Fruit fly (Drosophila melanogaster) whole organism, embryonic: ENCODE measurements around the gene CG8097.

Experiments
- Adf1 ChIP-seq: fragments of 200-800 bp; sonication (Bioruptor generic); IDR thresholded peaks from 2 replicates; pipeline ENCODE4 v1.3.6; 2022; ENCODE audit warnings: missing biosample characterization, missing genetic modification characterization
- Bdp1 ChIP-seq: fragments of 200-800 bp; sonication (Bioruptor generic); optimal IDR thresholded peaks from 3 replicates; lab custom pipeline; 2016; ENCODE audit warnings: missing biosample characterization, missing genetic modification characterization
- CG1024 ChIP-seq: fragments of 200-800 bp; sonication (Bioruptor generic); IDR thresholded peaks from 2 replicates; pipeline ENCODE4 v1.3.6; 2022; ENCODE audit warnings: missing biosample characterization, missing genetic modification characterization
- CG10431 ChIP-seq: fragments of 200-800 bp; sonication (Bioruptor generic); optimal IDR thresholded peaks from 3 replicates; lab custom pipeline; 2018; ENCODE audit warnings: missing biosample characterization, mild to moderate bottlenecking, missing genetic modification characterization
- CG12299 ChIP-seq: fragments of 200-800 bp; sonication (Bioruptor generic); optimal IDR thresholded peaks from 2 replicates; lab custom pipeline; 2018; ENCODE audit warnings: missing biosample characterization, mild to moderate bottlenecking, missing genetic modification characterization
- CG14710 ChIP-seq: fragments of 200-800 bp; sonication (Bioruptor generic); optimal IDR thresholded peaks from 3 replicates; lab custom pipeline; 2019; ENCODE audit warnings: missing biosample characterization, mild to moderate bottlenecking, missing genetic modification characterization, moderate library complexity
- CG15696 ChIP-seq: fragments of 200-800 bp; sonication (Bioruptor generic); optimal IDR thresholded peaks from 2 replicates; lab custom pipeline; 2019; ENCODE audit warnings: missing biosample characterization, mild to moderate bottlenecking, missing genetic modification characterization, moderate library complexity
- CG17829 ChIP-seq: fragments of 200-800 bp; optimal IDR thresholded peaks from 2 replicates; lab custom pipeline; 2019; ENCODE audit warnings: missing biosample characterization, mild to moderate bottlenecking, missing genetic modification characterization, moderate library complexity
- CG18262 ChIP-seq: fragments of 200-800 bp; optimal IDR thresholded peaks from 3 replicates; lab custom pipeline; 2019; ENCODE audit warnings: missing biosample characterization, mild to moderate bottlenecking, missing genetic modification characterization, moderate library complexity
- CG18599 ChIP-seq: fragments of 200-800 bp; sonication (Bioruptor generic); optimal IDR thresholded peaks from 3 replicates; lab custom pipeline; 2017; ENCODE audit warnings: missing biosample characterization, missing genetic modification characterization, mild to moderate bottlenecking, moderate library complexity, missing genetic modification reagents
- CG18764 ChIP-seq: fragments of 200-800 bp; sonication (Bioruptor generic); optimal IDR thresholded peaks from 3 replicates; lab custom pipeline; 2016; ENCODE audit warnings: missing biosample characterization, missing genetic modification characterization
- CG2712 ChIP-seq: fragments of 200-800 bp; optimal IDR thresholded peaks from 3 replicates; lab custom pipeline; 2019; ENCODE audit warnings: missing biosample characterization, mild to moderate bottlenecking, missing genetic modification characterization, moderate library complexity
- CG3065 ChIP-seq: fragments of 200-800 bp; sonication (Bioruptor generic); optimal IDR thresholded peaks from 2 replicates; lab custom pipeline; 2016; ENCODE audit warnings: missing biosample characterization, missing genetic modification characterization
- CG31441 ChIP-seq: fragments of 200-800 bp; sonication (Bioruptor generic); IDR thresholded peaks from 2 replicates; pipeline ENCODE4 v1.3.6; 2022; ENCODE audit warnings: missing biosample characterization, missing genetic modification characterization
- CG34376 ChIP-seq: fragments of 200-800 bp; sonication (Bioruptor generic); optimal IDR thresholded peaks from 2 replicates; lab custom pipeline; 2018; ENCODE audit warnings: missing biosample characterization, mild to moderate bottlenecking, missing genetic modification characterization
- CG34422 ChIP-seq: fragments of 200-800 bp; sonication (Bioruptor generic); IDR thresholded peaks from 3 replicates; pipeline ENCODE4 v1.3.6; 2022; ENCODE audit warnings: missing biosample characterization, missing genetic modification characterization
- CG3847 ChIP-seq: fragments of 200-800 bp; sonication (Bioruptor generic); IDR thresholded peaks from 2 replicates; pipeline ENCODE4 v1.3.6; 2022; ENCODE audit warnings: missing biosample characterization, missing genetic modification characterization
- CG43689 ChIP-seq: fragments of 200-800 bp; sonication (Bioruptor generic); IDR thresholded peaks from 2 replicates; pipeline ENCODE4 v1.3.6; 2022; ENCODE audit warnings: missing biosample characterization, missing genetic modification characterization
- CG5245 ChIP-seq: fragments of 200-800 bp; sonication (Bioruptor generic); optimal IDR thresholded peaks from 3 replicates; lab custom pipeline; 2016; ENCODE audit warnings: missing biosample characterization, missing genetic modification characterization
- CG9215 ChIP-seq: fragments of 200-800 bp; sonication (Bioruptor generic); IDR thresholded peaks from 2 replicates; pipeline ENCODE4 v1.3.6; 2022; ENCODE audit warnings: missing biosample characterization, missing genetic modification characterization
- CG9727 ChIP-seq: fragments of 200-800 bp; sonication (Bioruptor generic); optimal IDR thresholded peaks from 3 replicates; lab custom pipeline; 2017; ENCODE audit warnings: missing biosample characterization, mild to moderate bottlenecking, missing genetic modification characterization
- CG9817 ChIP-seq: fragments of 200-800 bp; sonication (Bioruptor generic); optimal IDR thresholded peaks from 2 replicates; lab custom pipeline; 2018; ENCODE audit warnings: missing biosample characterization, mild to moderate bottlenecking, missing genetic modification characterization, moderate library complexity
- D19B ChIP-seq: fragments of 200-800 bp; sonication (Bioruptor generic); optimal IDR thresholded peaks from 2 replicates; lab custom pipeline; 2017; ENCODE audit warnings: missing biosample characterization, mild to moderate bottlenecking, missing genetic modification characterization
- Doc2 ChIP-seq: fragments of 200-800 bp; sonication (Bioruptor generic); IDR thresholded peaks from 2 replicates; pipeline ENCODE4 v1.3.6; 2022; ENCODE audit warnings: missing biosample characterization, missing genetic modification characterization
- Fer2 ChIP-seq: fragments of 200-800 bp; sonication (Bioruptor generic); optimal IDR thresholded peaks from 2 replicates; lab custom pipeline; 2018; ENCODE audit warnings: missing biosample characterization, mild to moderate bottlenecking, missing genetic modification characterization, moderate library complexity
- H2.0 ChIP-seq: fragments of 200-800 bp; sonication (Bioruptor generic); IDR thresholded peaks from 2 replicates; pipeline ENCODE4 v1.3.6; 2022; ENCODE audit warnings: missing biosample characterization, missing genetic modification characterization
- HLHmδ ChIP-seq: fragments of 200-800 bp; sonication (Bioruptor generic); optimal IDR thresholded peaks from 2 replicates; lab custom pipeline; 2018; ENCODE audit warnings: missing biosample characterization, mild to moderate bottlenecking, missing genetic modification characterization, moderate library complexity
- NFAT ChIP-seq: fragments of 200-800 bp; sonication (Bioruptor generic); IDR thresholded peaks from 2 replicates; pipeline ENCODE4 v1.3.6; 2022; ENCODE audit warnings: missing biosample characterization, missing genetic modification characterization
- Nf-YB ChIP-seq: fragments of 200-800 bp; sonication (Bioruptor generic); optimal IDR thresholded peaks from 3 replicates; lab custom pipeline; 2019; ENCODE audit warnings: missing biosample characterization, mild to moderate bottlenecking, missing genetic modification characterization, moderate library complexity
- Rfx ChIP-seq: fragments of 200-800 bp; sonication (Bioruptor generic); IDR thresholded peaks from 2 replicates; pipeline ENCODE4 v1.3.6; 2022; ENCODE audit warnings: missing biosample characterization, missing genetic modification characterization
- TFAM ChIP-seq: fragments of 200-800 bp; sonication (Bioruptor generic); optimal IDR thresholded peaks from 2 replicates; lab custom pipeline; 2017; ENCODE audit warnings: missing biosample characterization, missing genetic modification characterization, inconsistent platforms
- Trl ChIP-seq, 3 experiments: fragments of >200 bp in 2 of 3; fragments of 200-800 bp in 1 of 3; sonication (Bioruptor generic) in 1 of 3; optimal IDR thresholded peaks; 2 replicates in 1 of 3; 3 replicates in 2 of 3; lab custom pipeline; 2016 to 2017; ENCODE audit warnings: missing biosample characterization in 1 of 3, missing genetic modification characterization in 1 of 3
- ab ChIP-seq: fragments of 200-800 bp; sonication (Bioruptor generic); optimal IDR thresholded peaks from 2 replicates; lab custom pipeline; 2016; ENCODE audit warnings: missing biosample characterization, missing genetic modification characterization
- caup ChIP-seq: fragments of 200-800 bp; sonication (Bioruptor generic); optimal IDR thresholded peaks from 3 replicates; lab custom pipeline; 2017; ENCODE audit warnings: missing biosample characterization, mild to moderate bottlenecking, missing genetic modification characterization, moderate library complexity; ENCODE audit not compliant: severe bottlenecking
- ci ChIP-seq: fragments of 200-800 bp; sonication (Bioruptor generic); IDR thresholded peaks from 3 replicates; pipeline ENCODE4 v1.3.6; 2022; ENCODE audit warnings: missing biosample characterization, missing genetic modification characterization
- croc ChIP-seq: fragments of 200-800 bp; sonication (Bioruptor generic); conservative IDR thresholded peaks from 3 replicates; pipeline ENCODE4 v1.3.6; 2022; ENCODE audit warnings: missing biosample characterization, missing genetic modification characterization
- dpn ChIP-seq, 2 experiments: fragments of 200-800 bp; sonication (Bioruptor generic); optimal IDR thresholded peaks; 3 replicates each; lab custom pipeline; 2016; ENCODE audit warnings: missing biosample characterization in 2 of 2, missing genetic modification characterization in 2 of 2
- ewg ChIP-seq: fragments of 200-800 bp; sonication (Bioruptor generic); optimal IDR thresholded peaks from 3 replicates; lab custom pipeline; 2017; ENCODE audit warnings: mild to moderate bottlenecking, missing biosample characterization, missing genetic modification reagents, missing genetic modification characterization
- gfzf ChIP-seq: fragments of 200-800 bp; sonication (Bioruptor generic); optimal IDR thresholded peaks from 2 replicates; lab custom pipeline; 2016; ENCODE audit warnings: missing biosample characterization, mild to moderate bottlenecking, missing genetic modification characterization, moderate library complexity
- grn ChIP-seq: fragments of 200-800 bp; sonication (Bioruptor generic); optimal IDR thresholded peaks from 3 replicates; lab custom pipeline; 2017; ENCODE audit warnings: missing biosample characterization, missing genetic modification characterization
- ham ChIP-seq: fragments of 200-800 bp; sonication (Bioruptor generic); IDR thresholded peaks from 2 replicates; pipeline ENCODE4 v1.3.6; 2022; ENCODE audit warnings: missing biosample characterization, missing genetic modification characterization
- jing ChIP-seq: fragments of 200-800 bp; sonication (Bioruptor generic); optimal IDR thresholded peaks from 2 replicates; lab custom pipeline; 2018; ENCODE audit warnings: missing biosample characterization, mild to moderate bottlenecking, missing genetic modification characterization
- klu ChIP-seq: fragments of 200-800 bp; sonication (Bioruptor generic); IDR thresholded peaks from 2 replicates; pipeline ENCODE4 v1.3.6; 2022; ENCODE audit warnings: missing biosample characterization, missing genetic modification characterization
- lov ChIP-seq, 2 experiments: fragments of 200-800 bp in 1 of 2; fragments of >200 bp in 1 of 2; sonication (Bioruptor generic) in 1 of 2; IDR thresholded peaks in 1 of 2; optimal IDR thresholded peaks in 1 of 2; 2 replicates in 1 of 2; 3 replicates in 1 of 2; pipeline versions ENCODE4 v1.3.6 to Lab custom; 2017 to 2022; ENCODE audit warnings: missing biosample characterization in 1 of 2, missing genetic modification characterization in 1 of 2
- prd ChIP-seq, 3 experiments: fragments of >200 bp in 2 of 3; fragments of 200-800 bp in 1 of 3; sonication (Bioruptor generic) in 1 of 3; optimal IDR thresholded peaks in 2 of 3; IDR thresholded peaks in 1 of 3; 2 replicates in 2 of 3; 3 replicates in 1 of 3; pipeline versions ENCODE4 v1.3.6 to Lab custom; 2017 to 2022; ENCODE audit warnings: missing biosample characterization in 1 of 3, missing genetic modification characterization in 1 of 3
- pum ChIP-seq: fragments of 200-800 bp; sonication (Bioruptor generic); optimal IDR thresholded peaks from 2 replicates; lab custom pipeline; 2016; ENCODE audit warnings: missing biosample characterization, missing genetic modification characterization
- sob ChIP-seq: fragments of 200-800 bp; sonication (Bioruptor generic); IDR thresholded peaks from 2 replicates; pipeline ENCODE4 v1.3.6; 2022; ENCODE audit warnings: missing biosample characterization, missing genetic modification characterization
- usp ChIP-seq: fragments of >200 bp; optimal IDR thresholded peaks from 2 replicates; lab custom pipeline; 2017; ENCODE audit warnings: missing biosample characterization, missing genetic modification characterization

CG8097 gene

DNA sequence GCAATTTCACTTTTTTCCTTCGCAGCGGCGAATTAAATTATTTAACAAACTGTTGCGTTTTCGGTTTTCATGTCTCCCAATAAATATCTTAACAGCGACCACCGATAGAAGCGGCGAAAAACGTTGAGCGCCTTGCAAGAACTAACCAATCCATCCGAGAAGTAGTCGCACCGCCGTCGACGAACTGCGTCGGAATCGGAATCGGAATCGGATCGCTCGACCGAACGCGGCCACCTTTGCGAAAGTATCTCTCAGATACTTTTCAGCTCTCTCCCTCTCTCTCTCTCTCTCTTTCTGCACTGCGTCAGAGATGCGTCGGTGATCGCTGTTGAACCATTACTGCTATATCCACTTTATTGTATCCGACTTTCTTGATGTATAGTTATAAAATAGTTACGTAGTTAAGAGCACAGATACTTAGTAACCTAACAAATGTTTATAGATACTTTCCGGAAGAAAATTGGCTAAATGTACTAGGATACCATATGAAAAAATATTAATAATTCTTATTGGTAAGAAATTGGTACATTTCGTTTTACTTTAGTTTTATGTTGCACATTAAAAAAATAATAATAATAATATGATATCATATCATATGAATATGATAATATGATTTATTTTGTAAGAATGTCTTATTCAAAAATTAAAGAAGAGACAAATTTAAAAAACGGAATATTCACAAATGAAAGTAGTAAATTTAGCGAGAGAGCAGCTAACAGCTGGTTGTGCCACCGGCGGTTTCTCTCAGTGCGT, 10.7 kb downstream of the CG8097 start, which contains the start of gene Chsy (continued):
- TF ChIP-seq TFAM (GFP tag; lab: Kevin White, UChicago) (no peak), CG1024 (GFP tag; lab: Robert Waterston, UW) (peak; percentile 16; the same call in 1 of the 2 replicates), HLHmδ (GFP tag; lab: Kevin White, UChicago) (peak; percentile 16), pum (GFP tag; lab: Kevin White, UChicago) (no peak), sob (no peak), H2.0 (peak; percentile 42), CG34376 (GFP tag; lab: Kevin White, UChicago) (peak; percentile 21), lov (optimal IDR thresholded peaks at IDR 0.05; lab: Kevin White, UChicago) (no peak), lov (GFP tag; IDR thresholded peaks at IDR 0.05; lab: Robert Waterston, UW) (no peak), caup (GFP tag; lab: Kevin White, UChicago) (no peak), grn (GFP tag; lab: Kevin White, UChicago) (no peak), CG31441 (GFP tag; lab: Robert Waterston, UW) (peak; percentile 38; the same call in 1 of the 2 replicates), prd (optimal IDR thresholded peaks at IDR 0.05; lab: Kevin White, UChicago) (no peak), prd (GFP tag; IDR thresholded peaks at IDR 0.05; lab: Robert Waterston, UW) (peak; percentile 24; the same call in 1 of the 3 replicates), usp (no peak), ab (GFP tag; lab: Kevin White, UChicago) (no peak), Rfx (GFP tag; lab: Robert Waterston, UW) (peak; percentile 52), CG5245 (GFP tag; lab: Kevin White, UChicago) (no peak), NFAT (GFP tag; lab: Robert Waterston, UW) (peak; percentile 46; the same call in 1 of the 2 replicates), ci (GFP tag; lab: Robert Waterston, UW) (peak; percentile 34; the same call in 1 of the 3 replicates), CG18262 (tag; lab: Kevin White, UChicago) (peak; percentile 49), CG12299 (tag; lab: Kevin White, UChicago) (no peak), gfzf (GFP tag; lab: Kevin White, UChicago) (no peak), CG9727 (GFP tag; lab: Kevin White, UChicago) (no peak), CG43689 (GFP tag; lab: Robert Waterston, UW) (no peak), CG2712 (tag; lab: Kevin White, UChicago) (no peak), CG10431 (GFP tag; lab: Kevin White, UChicago) (no peak), Bdp1 (GFP tag; lab: Kevin White, UChicago) (no peak), CG9215 (GFP tag; lab: Robert Waterston, UW) (no peak), CG18599 (no peak), dpn (GFP tag; optimal IDR thresholded peaks at IDR 0.05; lab: Kevin White, UChicago) (no peak), jing (GFP tag; lab: Kevin White, UChicago) (no peak), Fer2 (no peak), Trl (optimal IDR thresholded peaks at IDR 0.05; lab: Kevin White, UChicago) (peak; percentile 79 to 80), Trl (GFP tag; optimal IDR thresholded peaks at IDR 0.05; lab: Kevin White, UChicago) (no peak), CG15696 (peak; percentile 12), CG17829 (tag; lab: Kevin White, UChicago) (peak; percentile 21), CG14710 (tag; lab: Kevin White, UChicago) (peak; percentile 27), CG9817 (no peak), CG34422 (peak; percentile 26; the same call in 1 of the 3 replicates), Nf-YB (peak; percentile 3), CG18764 (GFP tag; lab: Kevin White, UChicago) (no peak), klu (GFP tag; lab: Robert Waterston, UW) (no peak), ewg (GFP tag; lab: Kevin White, UChicago) (no peak), croc (no peak), D19B (GFP tag; lab: Kevin White, UChicago) (no peak), CG3847 (GFP tag; lab: Robert Waterston, UW) (no peak), Adf1 (GFP tag; lab: Robert Waterston, UW) (peak; percentile 53; the same call in 1 of the 2 replicates), CG3065 (GFP tag; lab: Kevin White, UChicago) (no peak), ham (GFP tag; lab: Robert Waterston, UW) (no peak), Doc2 (no peak)
